Worm (Caenorhabditis elegans) whole organism, young adult: ENCODE data around the gene M110.3.
A peak's percentile ranks its signal among the peaks of the same experiment; 100 is the strongest.

Experiments
- B0019.2 ChIP-seq: fragments of 200-800 bp; sonication (Bioruptor generic); conservative IDR thresholded peaks from 2 replicates; pipeline ENCODE4 v1.3.6; 2022; ENCODE audit warnings: missing genetic modification reagents, missing genetic modification characterization, missing compliant biosample characterization
- B0035.1 ChIP-seq: sonication (generic microtip); optimal IDR thresholded peaks from 2 replicates; lab custom pipeline; 2016; ENCODE audit warnings: missing genetic modification characterization, mild to moderate bottlenecking, missing compliant biosample characterization, missing genotype, missing genetic modification reagents
- B0336.3 ChIP-seq: fragments of 200-800 bp; sonication (Bioruptor generic); IDR thresholded peaks from 2 replicates; pipeline ENCODE4 v1.3.6; 2022; ENCODE audit warnings: missing genetic modification characterization, missing compliant biosample characterization
- F23B12.7 ChIP-seq: sonication (generic microtip); optimal IDR thresholded peaks from 2 replicates; lab custom pipeline; 2017; ENCODE audit warnings: missing genetic modification characterization, mild to moderate bottlenecking, missing compliant biosample characterization, antibody characterized with exemption, moderate library complexity; ENCODE audit not compliant: insufficient read depth
- F37B4.10 ChIP-seq: fragments of 200-800 bp; sonication (Bioruptor generic); IDR thresholded peaks from 2 replicates; pipeline ENCODE4 v1.3.6; 2022; ENCODE audit warnings: missing genetic modification characterization, missing compliant biosample characterization
- F39B2.1 ChIP-seq: fragments of 200-800 bp; sonication (Bioruptor generic); IDR thresholded peaks from 2 replicates; pipeline ENCODE4 v1.3.6; 2022; ENCODE audit warnings: missing genetic modification reagents, missing genetic modification characterization, missing compliant biosample characterization
- F57A8.1 ChIP-seq: fragments of 200-800 bp; sonication (Bioruptor generic); optimal IDR thresholded peaks from 2 replicates; lab custom pipeline; 2018; ENCODE audit warnings: mild to moderate bottlenecking, missing genetic modification characterization, moderate library complexity, missing compliant biosample characterization
- T26A5.8 ChIP-seq: sonication (generic microtip); optimal IDR thresholded peaks from 2 replicates; lab custom pipeline; 2016; ENCODE audit warnings: missing genetic modification characterization, missing compliant biosample characterization
- Y67H2A.10 ChIP-seq: fragments of 200-800 bp; sonication (Bioruptor generic); conservative IDR thresholded peaks from 2 replicates; pipeline ENCODE4 v1.3.6; 2022; ENCODE audit warnings: missing genetic modification reagents, missing genetic modification characterization, missing compliant biosample characterization
- Y79H2A.3 ChIP-seq: fragments of 200-800 bp; sonication (Bioruptor generic); conservative IDR thresholded peaks from 2 replicates; pipeline ENCODE4 v1.3.6; 2022; ENCODE audit warnings: missing genetic modification reagents, missing genetic modification characterization, missing compliant biosample characterization
- ZK185.1 ChIP-seq: sonication (generic microtip); optimal IDR thresholded peaks from 2 replicates; lab custom pipeline; 2016; ENCODE audit warnings: mild to moderate bottlenecking, missing genetic modification characterization, missing compliant biosample characterization; ENCODE audit not compliant: poor library complexity, severe bottlenecking
- akir-1 ChIP-seq: fragments of 200-800 bp; sonication (Bioruptor generic); optimal IDR thresholded peaks from 2 replicates; lab custom pipeline; 2018; ENCODE audit warnings: mild to moderate bottlenecking, missing genetic modification characterization, moderate library complexity, missing compliant biosample characterization
- atf-7 ChIP-seq: sonication (generic microtip); optimal IDR thresholded peaks from 2 replicates; lab custom pipeline; 2017; ENCODE audit warnings: mild to moderate bottlenecking, missing genetic modification characterization, missing compliant biosample characterization
- athp-1 ChIP-seq: sonication (generic microtip); optimal IDR thresholded peaks from 2 replicates; lab custom pipeline; 2017; ENCODE audit warnings: mild to moderate bottlenecking, missing genetic modification characterization, missing compliant biosample characterization
- attf-6 ChIP-seq: fragments of 200-800 bp; sonication (Bioruptor generic); IDR thresholded peaks from 2 replicates; pipeline ENCODE4 v1.3.6; 2022; ENCODE audit warnings: missing genetic modification reagents, missing genetic modification characterization, missing compliant biosample characterization
- cebp-1 ChIP-seq, 2 experiments: fragments of 200-800 bp in 1 of 2; sonication (Bioruptor generic) in 1 of 2; sonication (generic microtip) in 1 of 2; IDR thresholded peaks in 1 of 2; optimal IDR thresholded peaks in 1 of 2; 2 replicates each; pipeline versions ENCODE4 v1.3.6 to Lab custom; 2017 to 2022; ENCODE audit warnings: missing compliant biosample characterization in 2 of 2, missing genetic modification characterization in 2 of 2, mild to moderate bottlenecking in 1 of 2, missing genetic modification reagents in 1 of 2, moderate library complexity in 1 of 2
- cebp-2 ChIP-seq: fragments of 200-800 bp; sonication (Bioruptor generic); IDR thresholded peaks from 2 replicates; pipeline ENCODE4 v1.3.6; 2022; ENCODE audit warnings: missing genetic modification characterization, missing compliant biosample characterization
- ceh-27 ChIP-seq: fragments of 200-800 bp; sonication (Bioruptor generic); optimal IDR thresholded peaks from 2 replicates; lab custom pipeline; 2018; ENCODE audit warnings: mild to moderate bottlenecking, missing genetic modification characterization, moderate library complexity, missing compliant biosample characterization
- ceh-40 ChIP-seq: fragments of 200-800 bp; sonication (Bioruptor generic); IDR thresholded peaks from 2 replicates; pipeline ENCODE4 v1.3.6; 2022; ENCODE audit warnings: missing genetic modification characterization, missing compliant biosample characterization
- ceh-58 ChIP-seq: fragments of 200-800 bp; sonication (Bioruptor generic); IDR thresholded peaks from 2 replicates; pipeline ENCODE4 v1.3.6; 2022; ENCODE audit warnings: missing genetic modification characterization, missing compliant biosample characterization
- ceh-79 ChIP-seq: sonication (generic microtip); optimal IDR thresholded peaks from 2 replicates; lab custom pipeline; 2017; ENCODE audit warnings: mild to moderate bottlenecking, missing genetic modification characterization, missing compliant biosample characterization
- ceh-91 ChIP-seq: fragments of 200-800 bp; sonication (Bioruptor generic); IDR thresholded peaks from 2 replicates; pipeline ENCODE4 v1.3.6; 2022; ENCODE audit warnings: missing genetic modification reagents, missing genetic modification characterization, missing compliant biosample characterization
- die-1 ChIP-seq: sonication (generic microtip); optimal IDR thresholded peaks from 2 replicates; lab custom pipeline; 2016; ENCODE audit warnings: missing genotype, mild to moderate bottlenecking, missing genetic modification characterization, missing compliant biosample characterization
- fkh-3 ChIP-seq: sonication (generic microtip); optimal IDR thresholded peaks from 2 replicates; lab custom pipeline; 2016; ENCODE audit warnings: mild to moderate bottlenecking, missing genetic modification characterization, missing compliant biosample characterization
- him-1 ChIP-seq: sonication (generic microtip); optimal IDR thresholded peaks from 2 replicates; lab custom pipeline; 2016; ENCODE audit warnings: missing genotype, missing genetic modification reagents, missing genetic modification characterization, missing compliant biosample characterization
- hlh-26 ChIP-seq: fragments of 200-800 bp; sonication (Bioruptor generic); conservative IDR thresholded peaks from 2 replicates; pipeline ENCODE4 v1.3.6; 2022; ENCODE audit warnings: missing genetic modification reagents, missing genetic modification characterization, missing compliant biosample characterization
- hmg-20 ChIP-seq: fragments of 200-800 bp; sonication (Bioruptor generic); IDR thresholded peaks from 2 replicates; pipeline ENCODE4 v1.3.6; 2022; ENCODE audit warnings: missing genetic modification reagents, missing genetic modification characterization, missing compliant biosample characterization
- hsf-1 ChIP-seq: fragments of 200-800 bp; sonication (Bioruptor generic); IDR thresholded peaks from 2 replicates; pipeline ENCODE4 v1.3.6; 2022; ENCODE audit warnings: missing genetic modification reagents, missing genetic modification characterization, missing compliant biosample characterization
- lag-1 ChIP-seq: fragments of 200-800 bp; sonication (Bioruptor generic); IDR thresholded peaks from 2 replicates; pipeline ENCODE4 v1.3.6; 2022; ENCODE audit warnings: missing genetic modification reagents, missing genetic modification characterization, missing compliant biosample characterization
- lin-35 ChIP-seq, 3 experiments: fragments of 150-350 bp in 2 of 3; sonication (generic microtip) in 1 of 3; optimal IDR thresholded peaks; 2 replicates each; lab custom pipeline; 2014 to 2018; ENCODE audit warnings: missing biosample characterization in 3 of 3, missing genetic modification characterization in 3 of 3, missing genetic modification reagents in 3 of 3
- lin-54 ChIP-seq: fragments of 200-800 bp; sonication (Bioruptor generic); optimal IDR thresholded peaks from 2 replicates; lab custom pipeline; 2018; ENCODE audit warnings: mild to moderate bottlenecking, missing genetic modification characterization, missing compliant biosample characterization
- lir-1 ChIP-seq: fragments of 200-800 bp; sonication (Bioruptor generic); conservative IDR thresholded peaks from 2 replicates; pipeline ENCODE4 v1.3.6; 2022; ENCODE audit warnings: missing genetic modification reagents, missing genetic modification characterization, missing compliant biosample characterization
- lsl-1 ChIP-seq: fragments of 200-800 bp; sonication (Bioruptor generic); optimal IDR thresholded peaks from 2 replicates; lab custom pipeline; 2018; ENCODE audit warnings: mild to moderate bottlenecking, missing genetic modification characterization, moderate library complexity, missing compliant biosample characterization
- madf-10 ChIP-seq: sonication (generic microtip); optimal IDR thresholded peaks from 2 replicates; lab custom pipeline; 2016; ENCODE audit warnings: mild to moderate bottlenecking, missing genetic modification characterization, missing compliant biosample characterization
- madf-6 ChIP-seq: fragments of 200-800 bp; sonication (Bioruptor generic); IDR thresholded peaks from 2 replicates; pipeline ENCODE4 v1.3.6; 2022; ENCODE audit warnings: missing genetic modification reagents, missing genetic modification characterization, missing compliant biosample characterization
- madf-8 ChIP-seq: fragments of 200-800 bp; sonication (Bioruptor generic); conservative IDR thresholded peaks from 2 replicates; pipeline ENCODE4 v1.3.6; 2022; ENCODE audit warnings: missing genetic modification reagents, missing genetic modification characterization, missing compliant biosample characterization
- mel-28 ChIP-seq: sonication (generic microtip); optimal IDR thresholded peaks from 2 replicates; lab custom pipeline; 2016; ENCODE audit warnings: borderline replicate concordance, mild to moderate bottlenecking, missing genetic modification characterization, missing compliant biosample characterization
- nfya-1 ChIP-seq: sonication (generic microtip); optimal IDR thresholded peaks from 2 replicates; lab custom pipeline; 2017; ENCODE audit warnings: antibody characterized with exemption, missing compliant biosample characterization, missing genetic modification characterization, borderline replicate concordance; ENCODE audit not compliant: insufficient read depth
- nfyb-1 ChIP-seq: fragments of 200-800 bp; sonication (Bioruptor generic); IDR thresholded peaks from 2 replicates; pipeline ENCODE4 v1.3.6; 2022; ENCODE audit warnings: missing genetic modification reagents, missing genetic modification characterization, missing compliant biosample characterization
- nhr-120 ChIP-seq: fragments of 200-800 bp; sonication (Bioruptor generic); IDR thresholded peaks from 2 replicates; pipeline ENCODE4 v1.3.6; 2022; ENCODE audit warnings: missing genetic modification characterization, missing compliant biosample characterization
- rcor-1 ChIP-seq: fragments of 200-800 bp; sonication (Bioruptor generic); IDR thresholded peaks from 2 replicates; pipeline ENCODE4 v1.3.6; 2022; ENCODE audit warnings: missing genetic modification reagents, missing genetic modification characterization, missing compliant biosample characterization
- repo-1 ChIP-seq: sonication (generic microtip); optimal IDR thresholded peaks from 2 replicates; lab custom pipeline; 2017; ENCODE audit warnings: mild to moderate bottlenecking, missing genetic modification characterization, missing compliant biosample characterization
- rpc-1 ChIP-seq, 2 experiments: fragments of 150-350 bp in 1 of 2; sonication (generic microtip) in 1 of 2; optimal IDR thresholded peaks; 2 replicates each; lab custom pipeline; 2014 to 2018; ENCODE audit warnings: missing biosample characterization in 1 of 2, missing genetic modification characterization in 1 of 2, missing genetic modification reagents in 1 of 2, missing genotype in 1 of 2
- xnd-1 ChIP-seq: sonication (generic microtip); optimal IDR thresholded peaks from 2 replicates; lab custom pipeline; 2016; ENCODE audit warnings: missing genotype, missing genetic modification reagents, missing genetic modification characterization, missing compliant biosample characterization
- ztf-22 ChIP-seq: fragments of 200-800 bp; sonication (Bioruptor generic); optimal IDR thresholded peaks from 2 replicates; lab custom pipeline; 2018; ENCODE audit warnings: mild to moderate bottlenecking, missing genetic modification characterization, moderate library complexity, missing compliant biosample characterization
- ztf-25 ChIP-seq: fragments of 200-800 bp; sonication (Bioruptor generic); IDR thresholded peaks from 2 replicates; pipeline ENCODE4 v1.3.6; 2022; ENCODE audit warnings: missing genetic modification reagents, missing genetic modification characterization, missing compliant biosample characterization
- ztf-6 ChIP-seq: fragments of 200-800 bp; sonication (Bioruptor generic); IDR thresholded peaks from 2 replicates; pipeline ENCODE4 v1.3.6; 2022; ENCODE audit warnings: missing genetic modification reagents, missing genetic modification characterization, missing compliant biosample characterization

The M110.3 gene

ce11 chrII:8185016-8185493, 31.4 kb downstream of the M110.3 start, which contains the start of the genes mig-5 and cct-1 (continued):
- TF ChIP-seq nfya-1 (tag; lab: Kevin White, UChicago): no peak
- peak; percentile 90 for TF ChIP-seq lin-54
- TF ChIP-seq madf-6 (GFP tag; lab: Robert Waterston, UW): peak; percentile 85
- TF ChIP-seq ZK185.1 (tag; lab: Kevin White, UChicago): peak; percentile 96
- TF ChIP-seq nfyb-1 (GFP tag; lab: Robert Waterston, UW): peak; percentile 96
- no peak for TF ChIP-seq nhr-120 (GFP tag; lab: Robert Waterston, UW)
- no peak for TF ChIP-seq Y79H2A.3
- TF ChIP-seq ceh-79 (tag; lab: Kevin White, UChicago): no peak
- peak; percentile 90 for TF ChIP-seq hsf-1 (GFP tag; lab: Robert Waterston, UW)
- TF ChIP-seq cebp-1 (GFP tag; IDR thresholded peaks at IDR 0.05; lab: Robert Waterston, UW): peak; percentile 52; the same call in 1 of the 2 replicates
- no peak for TF ChIP-seq cebp-1 (tag; optimal IDR thresholded peaks at IDR 0.05; lab: Kevin White, UChicago)
- TF ChIP-seq attf-6 (GFP tag; lab: Robert Waterston, UW): 0 out of 2 replicates have a peak, but pooled peaks have one; percentile 33
- peak; percentile 71 for TF ChIP-seq madf-8 (GFP tag; lab: Robert Waterston, UW)
- no peak for TF ChIP-seq fkh-3
- 0 out of 2 replicates have a peak, but pooled peaks have one; percentile 22 for TF ChIP-seq B0019.2 (GFP tag; lab: Robert Waterston, UW)
- TF ChIP-seq atf-7: peak; percentile 73
- peak; percentile 16 for TF ChIP-seq xnd-1
- no peak for TF ChIP-seq mel-28 (tag; lab: Kevin White, UChicago)
- TF ChIP-seq repo-1 (tag; lab: Kevin White, UChicago): peak; percentile 84
- TF ChIP-seq him-1 (tag; lab: Kevin White, UChicago): peak; percentile 54
- TF ChIP-seq F37B4.10: no peak
- TF ChIP-seq ceh-40: no peak
- TF ChIP-seq ceh-91: peak; percentile 87
- no peak for TF ChIP-seq ztf-6 (GFP tag; lab: Robert Waterston, UW)
- no peak for TF ChIP-seq T26A5.8 (tag; lab: Kevin White, UChicago)
- TF ChIP-seq rpc-1 (optimal IDR thresholded peaks at IDR 0.05; lab: Kevin White, UChicago): peak; percentile 41
- TF ChIP-seq rpc-1 (tag; optimal IDR thresholded peaks at IDR 0.05; lab: Kevin White, UChicago): no peak
- no peak for TF ChIP-seq cebp-2 (GFP tag; lab: Robert Waterston, UW)
- TF ChIP-seq die-1: peak; percentile 30
- no peak for TF ChIP-seq ceh-58 (GFP tag; lab: Robert Waterston, UW)
- TF ChIP-seq Y67H2A.10 (GFP tag; lab: Robert Waterston, UW): peak; percentile 54; the same call in 1 of the 2 replicates
- TF ChIP-seq F23B12.7: peak; percentile 83
- no peak for TF ChIP-seq hlh-26
- no peak for TF ChIP-seq F39B2.1 (GFP tag; lab: Robert Waterston, UW)
- peak; percentile 79 for TF ChIP-seq B0336.3 (GFP tag; lab: Robert Waterston, UW)
- no peak for TF ChIP-seq lag-1 (GFP tag; lab: Robert Waterston, UW)
- peak; percentile 79 for TF ChIP-seq lsl-1 (GFP tag; lab: Kevin White, UChicago)
- no peak for TF ChIP-seq ztf-22 (GFP tag; lab: Kevin White, UChicago)
- no peak for TF ChIP-seq akir-1 (GFP tag; lab: Kevin White, UChicago)
- TF ChIP-seq ceh-27: peak; percentile 84
- peak; percentile 86 for TF ChIP-seq madf-10
- peak; percentile 81 for TF ChIP-seq athp-1 (tag; lab: Kevin White, UChicago)
- TF ChIP-seq hmg-20 (GFP tag; lab: Robert Waterston, UW): peak; percentile 73; the same call in 1 of the 2 replicates
- no peak for TF ChIP-seq ztf-25 (GFP tag; lab: Robert Waterston, UW)
- TF ChIP-seq F57A8.1 (GFP tag; lab: Kevin White, UChicago): no peak
- TF ChIP-seq B0035.1 (tag; lab: Kevin White, UChicago): peak; percentile 46
- peak; percentile 74 for TF ChIP-seq lir-1 (GFP tag; lab: Robert Waterston, UW)
- TF ChIP-seq rcor-1 (GFP tag; lab: Robert Waterston, UW): peak; percentile 91
- TF ChIP-seq lin-35 (GFP tag; optimal IDR thresholded peaks at IDR 0.05; lab: Kevin White, UChicago): peak in 2 of 3 experiments; percentile 77 to 92
